Worm (Caenorhabditis elegans) whole organism, late embryonic: Measurements from ENCODE around the gene E02H1.1.
A peak's percentile ranks its signal among the peaks of the same experiment; 100 is the strongest.

Experiments
- C08G9.2 ChIP-seq: sonication (generic microtip); optimal IDR thresholded peaks from 2 replicates; lab custom pipeline; 2016; ENCODE audit warnings: mild to moderate bottlenecking, missing genetic modification characterization, moderate library complexity, missing compliant biosample characterization
- C38D4.7 ChIP-seq: fragments of 200-800 bp; sonication (Bioruptor generic); optimal IDR thresholded peaks from 2 replicates; lab custom pipeline; 2018; ENCODE audit warnings: mild to moderate bottlenecking, missing genetic modification characterization, moderate library complexity, missing compliant biosample characterization
- F13H6.1 ChIP-seq: sonication (generic microtip); optimal IDR thresholded peaks from 2 replicates; lab custom pipeline; 2016; ENCODE audit warnings: missing genetic modification characterization, missing compliant biosample characterization
- K09A11.1 ChIP-seq: sonication (generic microtip); optimal IDR thresholded peaks from 2 replicates; lab custom pipeline; 2017; ENCODE audit warnings: antibody characterized with exemption, mild to moderate bottlenecking, missing genetic modification characterization, missing compliant biosample characterization; ENCODE audit not compliant: insufficient read depth
- ama-1 ChIP-seq: fragments of 150-350 bp; optimal IDR thresholded peaks from 2 replicates; lab custom pipeline; 2014
- ceh-18 ChIP-seq: sonication (generic microtip); optimal IDR thresholded peaks from 2 replicates; lab custom pipeline; 2016; ENCODE audit warnings: missing genetic modification characterization, missing compliant biosample characterization
- ceh-2 ChIP-seq: sonication (generic microtip); optimal IDR thresholded peaks from 2 replicates; lab custom pipeline; 2016; ENCODE audit warnings: missing genotype, missing genetic modification characterization, missing compliant biosample characterization
- ceh-24 ChIP-seq: sonication (generic microtip); optimal IDR thresholded peaks from 2 replicates; lab custom pipeline; 2016; ENCODE audit warnings: mild to moderate bottlenecking, missing genetic modification characterization, missing compliant biosample characterization
- ceh-31 ChIP-seq: sonication (generic microtip); optimal IDR thresholded peaks from 2 replicates; lab custom pipeline; 2016; ENCODE audit warnings: missing genetic modification characterization, missing compliant biosample characterization
- ceh-34 ChIP-seq: sonication (generic microtip); optimal IDR thresholded peaks from 2 replicates; lab custom pipeline; 2016; ENCODE audit warnings: mild to moderate bottlenecking, missing genetic modification characterization, missing compliant biosample characterization
- ceh-45 ChIP-seq: fragments of 200-800 bp; sonication (Bioruptor generic); IDR thresholded peaks from 2 replicates; pipeline ENCODE4 v1.3.6; 2022; ENCODE audit warnings: missing genetic modification reagents, missing genetic modification characterization, missing compliant biosample characterization
- ceh-48 ChIP-seq: sonication (generic microtip); optimal IDR thresholded peaks from 2 replicates; lab custom pipeline; 2016; ENCODE audit warnings: missing genetic modification characterization, inconsistent platforms, missing compliant biosample characterization
- che-1 ChIP-seq: sonication (generic microtip); optimal IDR thresholded peaks from 2 replicates; lab custom pipeline; 2016; ENCODE audit warnings: mild to moderate bottlenecking, missing genetic modification characterization, missing compliant biosample characterization
- elt-2 ChIP-seq: sonication (generic microtip); optimal IDR thresholded peaks from 2 replicates; lab custom pipeline; 2016; ENCODE audit warnings: missing genetic modification reagents, missing genetic modification characterization, missing compliant biosample characterization
- elt-4 ChIP-seq: sonication (generic microtip); optimal IDR thresholded peaks from 2 replicates; lab custom pipeline; 2016; ENCODE audit warnings: missing genetic modification characterization, missing compliant biosample characterization
- ets-4 ChIP-seq: sonication (generic microtip); optimal IDR thresholded peaks from 2 replicates; lab custom pipeline; 2016; ENCODE audit warnings: missing genetic modification characterization, missing compliant biosample characterization
- eyg-1 ChIP-seq: sonication (generic microtip); optimal IDR thresholded peaks from 2 replicates; lab custom pipeline; 2016; ENCODE audit warnings: missing genotype, missing genetic modification characterization, missing compliant biosample characterization
- fax-1 ChIP-seq: sonication (generic microtip); optimal IDR thresholded peaks from 2 replicates; lab custom pipeline; 2016; ENCODE audit warnings: missing genotype, missing genetic modification characterization, missing compliant biosample characterization
- fkh-10 ChIP-seq: fragments of 150-350 bp; optimal IDR thresholded peaks from 2 replicates; lab custom pipeline; 2014; ENCODE audit warnings: missing biosample characterization, missing genetic modification reagents, missing genetic modification characterization
- hlh-13 ChIP-seq: fragments of 200-800 bp; sonication (Bioruptor generic); optimal IDR thresholded peaks from 2 replicates; lab custom pipeline; 2018; ENCODE audit warnings: mild to moderate bottlenecking, missing genetic modification characterization, missing compliant biosample characterization
- hlh-30 ChIP-seq: sonication (generic microtip); optimal IDR thresholded peaks from 2 replicates; lab custom pipeline; 2017; ENCODE audit warnings: antibody characterized with exemption, missing genetic modification characterization, missing compliant biosample characterization; ENCODE audit not compliant: insufficient read depth
- lin-11 ChIP-seq: fragments of 200-800 bp; sonication (Bioruptor generic); optimal IDR thresholded peaks from 2 replicates; lab custom pipeline; 2018; ENCODE audit warnings: mild to moderate bottlenecking, missing genetic modification characterization, missing compliant biosample characterization
- madf-2 ChIP-seq: sonication (generic microtip); optimal IDR thresholded peaks from 2 replicates; lab custom pipeline; 2017; ENCODE audit warnings: missing genetic modification characterization, missing compliant biosample characterization
- mec-3 ChIP-seq: sonication (generic microtip); optimal IDR thresholded peaks from 2 replicates; lab custom pipeline; 2016; ENCODE audit warnings: borderline replicate concordance, missing genetic modification characterization, missing compliant biosample characterization
- nfya-1 ChIP-seq: sonication (generic microtip); optimal IDR thresholded peaks from 2 replicates; lab custom pipeline; 2017; ENCODE audit warnings: missing genetic modification characterization, mild to moderate bottlenecking, missing compliant biosample characterization, antibody characterized with exemption, moderate library complexity
- nhr-11 ChIP-seq: fragments of 150-350 bp; optimal IDR thresholded peaks from 2 replicates; lab custom pipeline; 2014; ENCODE audit warnings: missing biosample characterization, missing genetic modification characterization
- nhr-232 ChIP-seq: sonication (generic microtip); optimal IDR thresholded peaks from 2 replicates; lab custom pipeline; 2016; ENCODE audit warnings: missing genetic modification characterization, missing compliant biosample characterization
- pag-3 ChIP-seq: sonication (generic microtip); optimal IDR thresholded peaks from 2 replicates; lab custom pipeline; 2016; ENCODE audit warnings: missing compliant biosample characterization, missing genetic modification characterization, borderline replicate concordance
- pha-2 ChIP-seq: sonication (generic microtip); optimal IDR thresholded peaks from 2 replicates; lab custom pipeline; 2017; ENCODE audit warnings: mild to moderate bottlenecking, missing genetic modification characterization, missing compliant biosample characterization
- pros-1 ChIP-seq: fragments of 150-350 bp; optimal IDR thresholded peaks from 2 replicates; lab custom pipeline; 2014; ENCODE audit warnings: missing biosample characterization, missing genetic modification reagents, missing genetic modification characterization
- rnt-1 ChIP-seq: sonication (generic microtip); optimal IDR thresholded peaks from 2 replicates; lab custom pipeline; 2016; ENCODE audit warnings: missing genetic modification characterization, missing compliant biosample characterization
- tbx-2 ChIP-seq: sonication (generic microtip); optimal IDR thresholded peaks from 2 replicates; lab custom pipeline; 2016; ENCODE audit warnings: missing genetic modification characterization, missing compliant biosample characterization
- unc-3 ChIP-seq, 2 experiments: fragments of 200-800 bp in 1 of 2; sonication (Bioruptor generic) in 1 of 2; sonication (generic microtip) in 1 of 2; conservative IDR thresholded peaks in 1 of 2; optimal IDR thresholded peaks in 1 of 2; 2 replicates each; pipeline versions ENCODE4 v1.3.6 to Lab custom; 2016 to 2022; ENCODE audit warnings: missing compliant biosample characterization in 2 of 2, missing genetic modification characterization in 2 of 2, missing genetic modification reagents in 1 of 2
- unc-55 ChIP-seq: sonication (generic microtip); optimal IDR thresholded peaks from 2 replicates; lab custom pipeline; 2017; ENCODE audit warnings: missing biosample characterization, missing genetic modification reagents, missing genetic modification characterization
- unc-86 ChIP-seq: sonication (generic microtip); optimal IDR thresholded peaks from 2 replicates; lab custom pipeline; 2016; ENCODE audit warnings: missing genetic modification characterization, missing compliant biosample characterization
- ztf-16 ChIP-seq: sonication (generic microtip); optimal IDR thresholded peaks from 2 replicates; lab custom pipeline; 2017; ENCODE audit warnings: missing genetic modification characterization, missing compliant biosample characterization

The E02H1.1 gene

DNA sequence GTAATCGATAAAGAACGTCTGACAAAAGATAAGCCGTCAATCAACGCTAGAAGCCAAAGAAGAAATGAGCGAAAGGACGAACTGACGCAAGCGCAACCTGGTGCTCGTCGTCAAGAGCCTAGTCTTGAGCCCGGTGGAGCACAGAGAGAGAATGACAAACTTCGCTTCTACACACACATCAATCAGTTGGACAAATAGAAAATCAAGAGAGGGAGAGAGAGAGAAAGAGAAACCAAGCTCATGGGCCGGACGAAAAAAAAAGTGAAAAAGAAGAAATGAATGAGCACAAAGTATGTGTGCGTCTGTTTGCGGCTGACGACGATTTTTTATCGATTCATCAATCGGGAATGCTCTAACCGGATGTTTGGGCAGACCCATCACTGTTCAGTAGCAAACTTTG lies 30.2 kb upstream of the E02H1.1 start:
- TF ChIP-seq nfya-1 (tag; lab: Kevin White, UChicago) (peak; percentile 26), unc-55 (GFP tag; lab: Kevin White, UChicago) (peak; percentile 88), ztf-16 (tag; lab: Kevin White, UChicago) (no peak), rnt-1 (tag; lab: Kevin White, UChicago) (peak; percentile 24), ceh-18 (tag; lab: Kevin White, UChicago) (peak; percentile 83), ceh-48 (tag; lab: Kevin White, UChicago) (no peak)

ce11 chrII:9620616-9621015 lies 29.7 kb upstream of the E02H1.1 start:
- TF ChIP-seq F13H6.1 (tag; lab: Kevin White, UChicago) (no peak), unc-55 (GFP tag; lab: Kevin White, UChicago) (peak; percentile 18), elt-2 (tag; lab: Kevin White, UChicago) (no peak), ceh-2 (tag; lab: Kevin White, UChicago) (no peak)

- TF ChIP-seq nhr-11 (tag; lab: Kevin White, UChicago) (peak; percentile 67), hlh-30 (tag; lab: Kevin White, UChicago) (no peak)
Observed at ce11 chrII:9619995-9620535, 29.1 kb upstream of the E02H1.1 start.

DNA sequence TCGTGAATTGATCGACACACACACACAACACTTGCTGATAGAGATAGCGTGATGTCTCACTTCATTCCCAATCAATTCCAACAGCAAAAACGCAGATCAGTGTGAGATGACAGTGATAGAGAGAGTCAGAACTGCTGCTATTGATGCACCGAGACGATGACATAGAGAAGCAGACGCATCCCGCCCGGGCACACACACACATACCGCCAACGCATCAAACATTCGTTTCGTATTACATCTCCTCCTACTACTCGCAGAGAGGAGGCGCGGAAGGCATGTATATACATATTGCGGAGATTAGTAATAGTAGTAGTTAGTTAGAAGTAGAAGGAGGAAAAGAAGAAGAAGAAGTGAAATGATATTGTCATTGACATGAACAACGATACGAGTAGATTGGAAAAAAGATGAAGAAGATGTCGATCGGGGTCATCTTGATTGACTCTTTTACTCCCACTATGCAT lies 28.5 kb upstream of the E02H1.1 start:
- TF ChIP-seq ceh-34, result peak; percentile 89
- TF ChIP-seq elt-2 (tag; lab: Kevin White, UChicago), result peak; percentile 55
- TF ChIP-seq ceh-18 (tag; lab: Kevin White, UChicago), result peak; percentile 63
- peak; percentile 29 for TF ChIP-seq tbx-2 (tag; lab: Kevin White, UChicago)
- peak; percentile 20 for TF ChIP-seq rnt-1 (tag; lab: Kevin White, UChicago)
- peak; percentile 36 for TF ChIP-seq nfya-1 (tag; lab: Kevin White, UChicago)
- no peak for TF ChIP-seq ceh-45 (GFP tag; lab: Robert Waterston, UW)
- TF ChIP-seq K09A11.1 (tag; lab: Kevin White, UChicago), result no peak
- peak; percentile 33 for TF ChIP-seq madf-2 (tag; lab: Kevin White, UChicago)
- no peak for TF ChIP-seq ama-1 (lab: Kevin White, UChicago)
- TF ChIP-seq unc-55 (GFP tag; lab: Kevin White, UChicago), result peak; percentile 82

DNA sequence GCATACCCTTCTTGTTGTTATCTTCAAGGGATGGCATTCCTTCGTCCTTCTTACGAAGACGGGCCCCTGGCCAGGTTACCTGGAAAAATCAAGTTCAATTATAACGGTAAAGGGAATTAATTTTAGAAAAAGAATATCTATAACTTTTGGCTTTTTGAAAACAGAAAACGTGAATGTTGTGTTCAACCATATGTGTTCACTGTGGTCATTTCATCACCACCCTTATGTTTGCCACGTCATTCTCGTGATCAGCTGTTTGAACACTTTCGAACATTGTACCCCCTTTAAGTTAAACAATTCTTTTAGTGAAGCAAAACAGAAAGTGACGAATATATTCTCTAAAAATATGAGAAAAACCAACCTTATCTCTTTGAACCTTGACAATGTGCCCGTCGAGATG lies 27.8 kb upstream of the E02H1.1 start:
- no peak for TF ChIP-seq pros-1 (tag; lab: Kevin White, UChicago)
- no peak for TF ChIP-seq fkh-10 (GFP tag; lab: Kevin White, UChicago)
- TF ChIP-seq ceh-24 (tag; lab: Kevin White, UChicago), result no peak
- no peak for TF ChIP-seq rnt-1 (tag; lab: Kevin White, UChicago)
- TF ChIP-seq eyg-1, result no peak
- no peak for TF ChIP-seq mec-3 (tag; lab: Kevin White, UChicago)
- TF ChIP-seq ceh-31 (tag; lab: Kevin White, UChicago), result no peak
- TF ChIP-seq nhr-232 (tag; lab: Kevin White, UChicago), result no peak
- TF ChIP-seq K09A11.1 (tag; lab: Kevin White, UChicago), result no peak
- TF ChIP-seq F13H6.1 (tag; lab: Kevin White, UChicago), result no peak
- no peak for TF ChIP-seq fax-1 (tag; lab: Kevin White, UChicago)
- no peak for TF ChIP-seq nfya-1 (tag; lab: Kevin White, UChicago)
- no peak for TF ChIP-seq hlh-30 (tag; lab: Kevin White, UChicago)
- TF ChIP-seq ceh-45 (GFP tag; lab: Robert Waterston, UW), result no peak
- TF ChIP-seq lin-11, result no peak
- no peak for TF ChIP-seq che-1
- no peak for TF ChIP-seq C38D4.7 (GFP tag; lab: Kevin White, UChicago)
- TF ChIP-seq nhr-11 (tag; lab: Kevin White, UChicago), result no peak
- no peak for TF ChIP-seq ets-4 (tag; lab: Kevin White, UChicago)

ce11 chrII:9617902-9618245 lies 26.9 kb upstream of the E02H1.1 start:
- TF ChIP-seq ets-4 (tag; lab: Kevin White, UChicago) (no peak), hlh-13 (GFP tag; lab: Kevin White, UChicago) (no peak), unc-86 (no peak), nhr-11 (tag; lab: Kevin White, UChicago) (no peak), pha-2 (tag; lab: Kevin White, UChicago) (no peak), K09A11.1 (tag; lab: Kevin White, UChicago) (no peak), pag-3 (no peak), unc-3 (GFP tag; conservative IDR thresholded peaks at IDR 0.05; lab: Robert Waterston, UW) (no peak), unc-3 (tag; optimal IDR thresholded peaks at IDR 0.05; lab: Kevin White, UChicago) (no peak), elt-4 (tag; lab: Kevin White, UChicago) (no peak), ceh-18 (tag; lab: Kevin White, UChicago) (no peak), C08G9.2 (no peak)
- TF ChIP-seq, all 69 proteins: peak for 0
